Worm (Caenorhabditis elegans): ENCODE measurements around the gene nlp-21.

Gene nlp-21

ce11 chrIII:11390832-11391231 lies 2.2 kb downstream of the nlp-21 start:
- no peak for TF ChIP-seq egl-27 (tag; optimal IDR thresholded peaks at IDR 0.05)

DNA sequence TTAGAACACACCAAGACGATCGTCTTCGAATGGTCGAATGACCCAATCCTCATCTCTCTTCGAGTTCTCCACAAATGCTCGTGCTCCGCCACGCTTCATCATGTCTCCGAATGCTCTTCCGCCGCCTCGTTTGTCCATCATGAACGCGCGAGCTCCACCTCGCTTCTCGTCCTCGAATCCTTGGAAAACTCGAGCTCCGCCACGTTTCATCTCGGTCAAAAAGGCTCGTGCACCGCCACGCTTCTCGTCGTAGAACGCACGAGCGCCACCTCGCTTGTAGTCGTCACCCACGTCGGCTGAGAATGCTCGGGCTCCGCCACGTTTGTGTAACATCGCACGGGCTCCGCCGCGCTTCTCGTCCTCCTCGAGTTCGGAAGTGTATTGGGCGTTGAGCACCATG lies 3.7 kb downstream of the nlp-21 start:
- TF ChIP-seq nhr-237 (tag; optimal IDR thresholded peaks at IDR 0.05) (no peak), Y55F3AM.14 (GFP tag; optimal IDR thresholded peaks at IDR 0.05) (no peak), nhr-25 (tag; optimal IDR thresholded peaks at IDR 0.05) (no peak), egl-27 (tag; optimal IDR thresholded peaks at IDR 0.05) (no peak), sma-3 (GFP tag; optimal IDR thresholded peaks at IDR 0.05) (no peak), aly-2 (tag; optimal IDR thresholded peaks at IDR 0.05) (no peak), mdl-1 (tag; optimal IDR thresholded peaks at IDR 0.05) (no peak), F13H6.1 (tag; optimal IDR thresholded peaks at IDR 0.05) (no peak), ceh-82 (tag; optimal IDR thresholded peaks at IDR 0.05) (no peak), ztf-1 (GFP tag; conservative IDR thresholded peaks at IDR 0.05) (no peak), crh-2 (tag; optimal IDR thresholded peaks at IDR 0.05) (no peak), gmeb-1 (tag; optimal IDR thresholded peaks at IDR 0.05) (no peak)

DNA sequence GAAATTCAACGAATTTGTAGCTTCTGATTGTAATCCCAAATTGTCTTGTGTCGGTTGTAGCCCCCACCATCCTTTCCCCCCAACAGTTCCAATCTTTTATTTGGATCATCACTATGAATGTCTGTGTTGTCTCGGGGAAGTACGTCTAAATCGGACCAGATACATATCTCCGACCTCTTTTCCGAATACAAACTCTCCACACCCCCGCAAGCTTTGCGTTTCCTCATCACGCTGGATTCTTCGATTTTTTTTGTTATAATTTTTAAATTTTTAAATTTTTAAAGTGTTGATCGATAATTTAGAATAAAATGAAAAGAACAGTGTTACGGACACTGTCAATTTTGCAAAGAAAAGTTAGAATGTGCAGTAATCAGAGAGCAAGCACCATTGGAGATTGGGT lies 11.1 kb downstream of the nlp-21 start, which contains the start of gene subs-4:
Gene subs-4, plus strand, starts transcription at position 301 of the 400 bp plus-strand sequence.
- no peak for TF ChIP-seq unc-55 (GFP tag; optimal IDR thresholded peaks at IDR 0.05)
- TF ChIP-seq skn-1 (tag; optimal IDR thresholded peaks at IDR 0.05): no peak

ce11 chrIII:11380555-11380954 lies 12.5 kb downstream of the nlp-21 start:
- no peak for TF ChIP-seq ztf-1 (GFP tag; conservative IDR thresholded peaks at IDR 0.05)
- TF ChIP-seq lin-13 (GFP tag; optimal IDR thresholded peaks at IDR 0.05): peak; percentile 8
- no peak for TF ChIP-seq skn-1 (tag; optimal IDR thresholded peaks at IDR 0.05)
- no peak for TF ChIP-seq snpc-4 (tag; optimal IDR thresholded peaks at IDR 0.05)
- no peak for TF ChIP-seq mdl-1 (tag; optimal IDR thresholded peaks at IDR 0.05)
- no peak for TF ChIP-seq unc-62 (GFP tag; optimal IDR thresholded peaks at IDR 0.05)
- peak; percentile 18 for TF ChIP-seq crh-2 (tag; optimal IDR thresholded peaks at IDR 0.05)
- TF ChIP-seq ceh-82 (tag; optimal IDR thresholded peaks at IDR 0.05): no peak
- no peak for TF ChIP-seq peb-1 (tag; optimal IDR thresholded peaks at IDR 0.05)
- peak; percentile 21 for TF ChIP-seq nhr-129 (tag; optimal IDR thresholded peaks at IDR 0.05)
- no peak for TF ChIP-seq alr-1 (tag; optimal IDR thresholded peaks at IDR 0.05)
- TF ChIP-seq C34F6.9 (tag; optimal IDR thresholded peaks at IDR 0.05): peak; percentile 25
- TF ChIP-seq nhr-23 (tag; optimal IDR thresholded peaks at IDR 0.05): no peak
- TF ChIP-seq nhr-25 (tag; optimal IDR thresholded peaks at IDR 0.05): peak; percentile 19
- TF ChIP-seq ztf-4 (tag; optimal IDR thresholded peaks at IDR 0.05): no peak
- TF ChIP-seq ama-1 (optimal IDR thresholded peaks at IDR 0.05): no peak
- peak in 1 of 2 experiments; percentile 30 for TF ChIP-seq lsy-2 (tag; optimal IDR thresholded peaks at IDR 0.05)
- TF ChIP-seq unc-55 (GFP tag; optimal IDR thresholded peaks at IDR 0.05): no peak
- peak; percentile 49 for TF ChIP-seq fos-1 (tag; optimal IDR thresholded peaks at IDR 0.05)
- TF ChIP-seq nhr-237 (tag; optimal IDR thresholded peaks at IDR 0.05): no peak
- TF ChIP-seq ztf-11 (tag; optimal IDR thresholded peaks at IDR 0.05): no peak
- TF ChIP-seq blmp-1 (tag; optimal IDR thresholded peaks at IDR 0.05; ENCODE audit: insufficient read depth): no peak
- no peak for TF ChIP-seq dmd-4 (tag; optimal IDR thresholded peaks at IDR 0.05)
- no peak for TF ChIP-seq egl-27 (tag; optimal IDR thresholded peaks at IDR 0.05)
- no peak for TF ChIP-seq F13H6.1 (tag; optimal IDR thresholded peaks at IDR 0.05)

ce11 chrIII:11378910-11379309 lies 14.2 kb downstream of the nlp-21 start:
- TF ChIP-seq sma-3 (GFP tag; optimal IDR thresholded peaks at IDR 0.05) (no peak), nhr-10 (tag; optimal IDR thresholded peaks at IDR 0.05) (no peak), mab-5 (tag; optimal IDR thresholded peaks at IDR 0.05) (no peak), peb-1 (tag; optimal IDR thresholded peaks at IDR 0.05) (no peak), nhr-12 (tag; optimal IDR thresholded peaks at IDR 0.05) (no peak), elt-3 (tag; optimal IDR thresholded peaks at IDR 0.05) (no peak)

DNA sequence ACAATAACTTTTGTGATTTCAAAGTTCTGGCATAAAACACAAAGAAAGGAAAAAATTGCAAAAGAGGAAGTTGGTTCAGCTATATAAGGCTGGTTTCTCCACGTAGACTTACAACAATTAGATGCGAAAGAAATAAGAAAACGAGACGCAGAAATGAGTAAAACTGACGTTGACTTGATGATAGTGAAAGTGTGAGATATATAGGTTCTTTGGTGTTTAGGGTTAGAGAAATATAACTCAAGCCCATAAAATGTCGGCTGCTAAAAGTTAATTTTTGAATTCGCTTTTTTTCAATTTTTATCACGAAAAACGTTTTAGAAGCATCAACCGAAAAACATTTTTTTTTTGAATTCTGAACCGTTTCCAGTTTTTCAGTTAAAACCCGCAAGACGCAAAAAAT lies 14.6 kb downstream of the nlp-21 start:
- TF ChIP-seq C34F6.9 (tag; optimal IDR thresholded peaks at IDR 0.05) (no peak), nhr-12 (tag; optimal IDR thresholded peaks at IDR 0.05) (no peak), ceh-82 (tag; optimal IDR thresholded peaks at IDR 0.05) (no peak), sma-3 (GFP tag; optimal IDR thresholded peaks at IDR 0.05) (no peak), unc-39 (tag; optimal IDR thresholded peaks at IDR 0.05) (no peak), lin-13 (GFP tag; optimal IDR thresholded peaks at IDR 0.05) (peak; percentile 11), lin-39 (tag; optimal IDR thresholded peaks at IDR 0.05) (no peak), crh-2 (tag; optimal IDR thresholded peaks at IDR 0.05) (no peak), sma-9 (GFP tag; optimal IDR thresholded peaks at IDR 0.05) (no peak), sma-9 (tag; optimal IDR thresholded peaks at IDR 0.05) (no peak), lin-11 (tag; optimal IDR thresholded peaks at IDR 0.05) (no peak), alr-1 (tag; optimal IDR thresholded peaks at IDR 0.05) (no peak), unc-55 (GFP tag; optimal IDR thresholded peaks at IDR 0.05) (no peak), elt-1 (tag; optimal IDR thresholded peaks at IDR 0.05) (no peak), snpc-4 (tag; optimal IDR thresholded peaks at IDR 0.05) (peak; percentile 87), F13H6.1 (tag; optimal IDR thresholded peaks at IDR 0.05) (no peak), nhr-77 (tag; optimal IDR thresholded peaks at IDR 0.05) (no peak), mdl-1 (tag; optimal IDR thresholded peaks at IDR 0.05) (no peak), lsy-2 (tag; optimal IDR thresholded peaks at IDR 0.05) (peak in 1 of 2 experiments; percentile 5), nhr-11 (tag; optimal IDR thresholded peaks at IDR 0.05) (no peak), ceh-16 (tag; optimal IDR thresholded peaks at IDR 0.05) (no peak), nhr-25 (tag; optimal IDR thresholded peaks at IDR 0.05) (no peak), unc-62 (GFP tag; optimal IDR thresholded peaks at IDR 0.05) (no peak), skn-1 (tag; optimal IDR thresholded peaks at IDR 0.05) (no peak), blmp-1 (tag; optimal IDR thresholded peaks at IDR 0.05; ENCODE audit: insufficient read depth) (peak; percentile 91), nhr-237 (tag; optimal IDR thresholded peaks at IDR 0.05) (no peak)

Data from whole organism, L2 larva.